Worm (Caenorhabditis elegans): Measurements from ENCODE around the gene C15H11.10.

Gene C15H11.10

DNA sequence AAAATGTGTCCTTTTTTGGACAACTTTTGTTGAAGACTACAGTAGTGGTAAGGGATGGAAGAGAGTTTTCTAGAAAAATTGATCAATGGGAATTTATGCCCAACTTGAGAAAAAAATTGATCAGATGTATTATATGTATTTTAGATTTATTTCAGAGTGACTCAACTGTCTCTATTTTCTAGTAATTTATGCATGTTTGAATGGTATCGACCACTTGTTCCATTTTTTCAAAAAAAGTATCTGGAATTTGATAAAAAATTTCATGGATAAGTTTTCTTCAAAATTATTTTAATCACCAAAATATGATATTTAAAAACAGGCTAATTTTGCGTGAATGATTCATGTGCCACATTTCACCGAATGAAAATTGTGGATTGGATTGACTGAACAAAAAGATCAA is at the start of gene C15H11.10:
Gene C15H11.10, plus strand, starts transcription at position 301 of the 400 bp plus-strand sequence.
- TF ChIP-seq flt-1 (GFP tag; IDR thresholded peaks at IDR 0.05) (no peak), T22C8.4 (GFP tag; IDR thresholded peaks at IDR 0.05) (no peak), ref-1 (GFP tag; conservative IDR thresholded peaks at IDR 0.05) (no peak), cog-1 (tag; optimal IDR thresholded peaks at IDR 0.05) (no peak), ztf-29 (GFP tag; IDR thresholded peaks at IDR 0.05) (no peak), tab-1 (GFP tag; IDR thresholded peaks at IDR 0.05) (no peak), klf-2 (GFP tag; conservative IDR thresholded peaks at IDR 0.05) (no peak), med-1 (GFP tag; optimal IDR thresholded peaks at IDR 0.05; ENCODE audit: insufficient read depth) (no peak), ztf-23 (GFP tag; IDR thresholded peaks at IDR 0.05) (no peak)

DNA sequence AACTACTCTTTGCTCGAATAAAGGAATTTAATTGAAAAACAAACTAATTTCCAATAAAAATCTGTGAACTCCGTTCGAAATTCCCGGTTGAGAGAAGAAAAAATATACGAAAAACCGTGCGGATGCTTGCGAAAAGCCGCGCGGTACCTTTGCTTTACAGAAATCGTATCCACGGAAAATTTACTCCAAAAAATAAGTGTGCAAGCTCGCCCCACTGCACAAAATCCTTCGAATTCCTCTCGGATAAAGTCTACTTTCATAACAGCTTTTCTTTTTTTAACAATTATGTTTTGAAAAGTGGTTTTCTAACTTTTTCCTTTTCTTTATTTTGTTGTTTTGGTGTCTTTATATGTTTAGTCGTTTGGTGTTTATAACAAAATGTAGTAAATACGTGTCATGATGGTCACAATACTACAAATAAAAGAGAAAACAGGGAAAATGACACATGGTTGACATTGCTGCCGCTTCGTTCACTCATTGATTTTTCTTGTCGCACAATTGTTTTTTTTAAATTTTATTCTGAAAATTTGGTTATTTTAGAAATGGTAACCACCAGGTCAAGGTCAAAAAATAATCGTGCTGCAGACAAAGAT is 44.6 kb upstream of the C15H11.10 start, which contains the start of gene cept-2:
Gene cept-2, plus strand, starts transcription at position 533 of the 593 bp plus-strand sequence.
- TF ChIP-seq med-1 (GFP tag; optimal IDR thresholded peaks at IDR 0.05; ENCODE audit: insufficient read depth) (no peak), T22C8.4 (GFP tag; IDR thresholded peaks at IDR 0.05) (no peak), flt-1 (GFP tag; IDR thresholded peaks at IDR 0.05) (peak; percentile 78), tab-1 (GFP tag; IDR thresholded peaks at IDR 0.05) (no peak), cog-1 (tag; optimal IDR thresholded peaks at IDR 0.05) (peak; percentile 84), ztf-23 (GFP tag; IDR thresholded peaks at IDR 0.05) (peak; percentile 77), klf-2 (GFP tag; conservative IDR thresholded peaks at IDR 0.05) (0 out of 2 replicates have a peak, but pooled peaks have one; percentile 54)

DNA sequence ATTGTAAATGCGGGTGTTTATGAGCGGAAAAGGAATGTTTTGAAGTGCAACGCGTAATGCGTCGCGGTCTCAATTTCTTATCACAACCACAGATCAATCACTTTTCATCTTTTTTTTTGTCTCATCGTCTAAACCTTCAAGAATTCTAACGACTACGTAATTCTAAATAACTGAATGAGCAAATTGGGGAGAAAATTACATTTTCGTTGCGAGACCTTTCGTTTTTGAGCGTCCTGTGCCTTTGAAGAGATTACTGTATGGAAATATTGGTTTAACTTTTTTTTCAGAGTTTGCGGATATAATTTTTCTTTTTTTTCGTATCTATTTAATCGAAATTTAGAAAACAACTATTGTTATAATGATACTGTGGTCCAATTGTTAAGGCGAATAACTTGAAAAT is 41.4 kb upstream of the C15H11.10 start:
- TF ChIP-seq tab-1 (GFP tag; IDR thresholded peaks at IDR 0.05) (no peak), cog-1 (tag; optimal IDR thresholded peaks at IDR 0.05) (no peak), T22C8.4 (GFP tag; IDR thresholded peaks at IDR 0.05) (no peak), med-1 (GFP tag; optimal IDR thresholded peaks at IDR 0.05; ENCODE audit: insufficient read depth) (no peak), klf-2 (GFP tag; conservative IDR thresholded peaks at IDR 0.05) (no peak), flt-1 (GFP tag; IDR thresholded peaks at IDR 0.05) (no peak), ztf-23 (GFP tag; IDR thresholded peaks at IDR 0.05) (no peak), ref-1 (GFP tag; conservative IDR thresholded peaks at IDR 0.05) (no peak), ztf-29 (GFP tag; IDR thresholded peaks at IDR 0.05) (no peak)

DNA sequence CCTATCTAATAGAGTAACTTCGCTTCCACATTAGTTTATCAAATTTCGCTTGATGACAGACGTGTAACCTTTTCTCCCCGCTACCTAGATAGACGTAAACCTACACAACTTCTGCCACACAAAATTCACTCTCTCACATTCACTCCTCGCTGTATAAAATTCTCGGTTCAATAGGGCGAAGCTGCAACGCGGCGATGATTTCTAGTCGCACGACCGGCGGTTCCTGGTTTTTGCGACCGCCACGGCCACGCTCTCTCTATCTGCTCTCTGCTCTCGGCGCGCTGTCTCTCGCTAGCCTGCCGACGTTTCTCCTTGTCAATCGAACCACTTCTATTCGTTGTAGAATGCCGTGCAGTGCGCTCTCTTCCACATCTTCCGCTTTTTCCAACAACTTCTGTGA is 41.0 kb upstream of the C15H11.10 start:
- TF ChIP-seq flt-1 (GFP tag; IDR thresholded peaks at IDR 0.05) (peak; percentile 35; the same call in 1 of the 2 replicates), T22C8.4 (GFP tag; IDR thresholded peaks at IDR 0.05) (no peak)

DNA sequence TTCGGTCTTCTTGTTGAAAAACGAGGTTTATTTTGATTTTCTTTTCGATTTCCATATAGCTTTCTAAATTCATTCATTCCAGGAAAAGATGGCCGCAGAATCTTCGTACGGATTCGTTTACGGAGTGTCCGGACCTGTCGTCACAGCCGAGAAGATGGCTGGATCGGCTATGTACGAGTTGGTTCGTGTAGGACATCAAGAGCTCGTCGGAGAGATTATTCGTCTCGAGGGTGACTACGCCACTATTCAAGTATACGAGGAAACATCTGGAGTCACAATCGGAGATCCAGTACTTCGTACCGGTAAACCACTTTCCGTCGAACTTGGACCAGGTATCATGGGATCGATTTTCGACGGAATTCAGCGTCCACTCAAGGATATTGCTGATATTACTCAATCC is 40.3 kb upstream of the C15H11.10 start, which contains the start of gene vha-13:
Gene vha-13, plus strand, starts transcription at position 81 of the 400 bp plus-strand sequence.
- TF ChIP-seq T22C8.4 (GFP tag; IDR thresholded peaks at IDR 0.05) (no peak), tab-1 (GFP tag; IDR thresholded peaks at IDR 0.05) (no peak), klf-2 (GFP tag; conservative IDR thresholded peaks at IDR 0.05) (no peak), cog-1 (tag; optimal IDR thresholded peaks at IDR 0.05) (no peak), ztf-29 (GFP tag; IDR thresholded peaks at IDR 0.05) (no peak), ref-1 (GFP tag; conservative IDR thresholded peaks at IDR 0.05) (no peak), flt-1 (GFP tag; IDR thresholded peaks at IDR 0.05) (no peak), med-1 (GFP tag; optimal IDR thresholded peaks at IDR 0.05; ENCODE audit: insufficient read depth) (no peak), ztf-23 (GFP tag; IDR thresholded peaks at IDR 0.05) (no peak)

DNA sequence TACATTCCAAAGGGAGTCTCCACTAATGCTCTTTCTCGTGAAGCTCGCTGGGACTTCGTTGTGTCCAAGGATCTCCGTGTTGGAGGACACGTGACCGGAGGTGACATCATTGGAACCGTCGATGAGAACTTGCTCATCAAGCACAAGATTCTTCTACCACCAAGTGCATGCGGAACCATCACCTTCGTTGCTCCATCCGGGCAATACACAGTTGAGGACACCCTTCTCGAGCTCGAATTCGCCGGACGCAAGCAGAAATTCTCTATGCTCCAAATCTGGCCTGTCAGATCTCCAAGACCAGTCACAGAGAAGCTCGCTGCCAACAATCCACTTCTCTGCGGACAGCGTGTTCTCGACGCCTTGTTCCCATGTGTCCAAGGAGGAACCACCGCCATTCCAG is 39.9 kb upstream of the C15H11.10 start:
- TF ChIP-seq ref-1 (GFP tag; conservative IDR thresholded peaks at IDR 0.05) (no peak), flt-1 (GFP tag; IDR thresholded peaks at IDR 0.05) (0 out of 2 replicates have a peak, but pooled peaks have one; percentile 57), med-1 (GFP tag; optimal IDR thresholded peaks at IDR 0.05; ENCODE audit: insufficient read depth) (no peak)

DNA sequence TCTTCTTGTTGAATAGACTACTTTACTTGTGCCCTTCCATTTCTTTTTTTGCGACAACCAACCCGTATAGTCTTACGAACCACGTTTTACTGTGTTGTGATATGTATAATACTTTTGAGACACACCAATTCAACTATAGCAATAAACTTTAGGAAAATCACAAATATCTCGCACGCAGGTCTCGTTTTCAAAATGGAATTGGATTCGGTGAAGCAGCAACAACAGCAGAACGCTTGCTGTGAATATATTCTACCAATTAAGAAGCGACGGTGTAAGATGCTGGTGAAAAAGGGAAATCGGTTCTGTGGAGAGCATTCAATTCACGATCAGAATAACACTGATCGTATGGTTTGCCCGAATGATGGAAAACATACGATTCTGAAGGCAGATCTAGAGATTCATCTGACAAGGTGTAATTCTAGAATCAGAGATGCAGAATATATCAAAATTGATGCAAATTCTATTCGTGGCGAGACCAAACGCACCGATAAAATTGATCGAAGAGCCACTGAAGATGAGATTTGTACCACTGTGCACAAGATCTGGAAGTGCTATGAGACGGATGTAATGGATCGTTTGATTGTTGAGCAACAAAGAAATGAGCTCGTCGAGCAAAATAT is 37.6 kb upstream of the C15H11.10 start, which contains the start of gene Y49A3A.3:
Gene Y49A3A.3, plus strand, starts transcription at position 153 of the 620 bp plus-strand sequence.
- no peak for TF ChIP-seq ztf-23 (GFP tag; IDR thresholded peaks at IDR 0.05)
- no peak for TF ChIP-seq cog-1 (tag; optimal IDR thresholded peaks at IDR 0.05)
- no peak for TF ChIP-seq ref-1 (GFP tag; conservative IDR thresholded peaks at IDR 0.05)
- TF ChIP-seq ztf-29 (GFP tag; IDR thresholded peaks at IDR 0.05): no peak
- TF ChIP-seq med-1 (GFP tag; optimal IDR thresholded peaks at IDR 0.05; ENCODE audit: insufficient read depth): no peak
- no peak for TF ChIP-seq flt-1 (GFP tag; IDR thresholded peaks at IDR 0.05)
- no peak for TF ChIP-seq tab-1 (GFP tag; IDR thresholded peaks at IDR 0.05)
- no peak for TF ChIP-seq klf-2 (GFP tag; conservative IDR thresholded peaks at IDR 0.05)
- TF ChIP-seq T22C8.4 (GFP tag; IDR thresholded peaks at IDR 0.05): no peak

DNA sequence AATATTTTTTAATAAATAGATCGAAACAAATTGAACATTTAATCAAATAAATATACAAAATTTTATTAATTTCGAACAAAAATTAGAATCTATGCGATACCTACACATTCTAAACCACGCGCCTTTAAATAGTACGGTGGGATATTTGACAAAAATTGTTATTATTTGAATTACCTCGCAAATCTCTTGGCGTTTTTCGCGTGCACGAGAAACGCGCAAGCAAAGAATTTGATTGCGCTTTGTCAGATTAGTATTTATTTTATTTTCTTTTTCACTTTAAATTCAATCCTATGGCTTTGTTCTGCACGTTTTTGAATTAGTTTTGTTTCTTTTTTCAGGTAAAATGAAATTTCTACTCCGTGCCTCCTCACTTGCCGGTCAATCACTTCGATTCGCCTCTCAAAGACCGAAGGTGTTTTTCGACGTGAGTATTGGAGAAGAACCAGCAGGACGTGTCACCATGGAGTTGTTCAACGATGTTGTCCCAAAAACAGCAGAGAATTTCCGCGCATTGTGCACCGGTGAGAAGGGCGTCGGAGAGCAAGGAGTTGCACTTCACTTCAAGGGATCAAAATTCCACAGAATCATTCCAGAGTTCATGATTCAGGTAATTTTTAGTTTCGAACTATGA is 36.1 kb upstream of the C15H11.10 start, which contains the start of gene cyn-1:
Gene cyn-1, plus strand, starts transcription at position 339 of the 631 bp plus-strand sequence.
- no peak for TF ChIP-seq med-1 (GFP tag; optimal IDR thresholded peaks at IDR 0.05; ENCODE audit: insufficient read depth)
- TF ChIP-seq cog-1 (tag; optimal IDR thresholded peaks at IDR 0.05): peak; percentile 2
- no peak for TF ChIP-seq ref-1 (GFP tag; conservative IDR thresholded peaks at IDR 0.05)
- no peak for TF ChIP-seq tab-1 (GFP tag; IDR thresholded peaks at IDR 0.05)
- no peak for TF ChIP-seq klf-2 (GFP tag; conservative IDR thresholded peaks at IDR 0.05)
- TF ChIP-seq flt-1 (GFP tag; IDR thresholded peaks at IDR 0.05): 0 out of 2 replicates have a peak, but pooled peaks have one; percentile 34
- no peak for TF ChIP-seq T22C8.4 (GFP tag; IDR thresholded peaks at IDR 0.05)
- TF ChIP-seq ztf-23 (GFP tag; IDR thresholded peaks at IDR 0.05): no peak
- TF ChIP-seq ztf-29 (GFP tag; IDR thresholded peaks at IDR 0.05): no peak

DNA sequence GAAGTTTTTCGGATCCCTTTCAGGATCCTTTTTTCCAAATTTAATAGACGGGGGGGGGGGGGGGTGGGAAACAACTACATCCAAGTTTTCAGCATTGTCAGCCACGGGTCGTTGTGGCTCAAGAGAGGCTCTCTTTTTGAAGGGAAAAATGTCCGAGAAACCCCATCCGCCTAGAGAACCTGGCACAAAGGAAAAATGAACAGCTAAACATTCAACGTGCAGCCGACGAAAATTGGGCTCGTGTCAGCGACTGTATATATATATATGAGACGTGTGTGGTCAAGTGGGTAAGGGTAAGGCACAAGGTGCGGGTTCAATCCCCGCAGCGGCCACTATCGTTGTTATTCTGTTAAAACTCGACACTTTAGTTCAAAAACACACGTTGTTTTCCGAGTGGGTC is 33.4 kb upstream of the C15H11.10 start, which contains the start of gene Y49A3A.4:
Gene Y49A3A.4, minus strand, starts transcription at position 314 of the 400 bp plus-strand sequence.
- TF ChIP-seq flt-1 (GFP tag; IDR thresholded peaks at IDR 0.05): no peak
- no peak for TF ChIP-seq ztf-23 (GFP tag; IDR thresholded peaks at IDR 0.05)
- no peak for TF ChIP-seq tab-1 (GFP tag; IDR thresholded peaks at IDR 0.05)
- TF ChIP-seq med-1 (GFP tag; optimal IDR thresholded peaks at IDR 0.05; ENCODE audit: insufficient read depth): no peak
- TF ChIP-seq cog-1 (tag; optimal IDR thresholded peaks at IDR 0.05): no peak
- TF ChIP-seq ref-1 (GFP tag; conservative IDR thresholded peaks at IDR 0.05): no peak
- no peak for TF ChIP-seq T22C8.4 (GFP tag; IDR thresholded peaks at IDR 0.05)
- no peak for TF ChIP-seq klf-2 (GFP tag; conservative IDR thresholded peaks at IDR 0.05)
- TF ChIP-seq ztf-29 (GFP tag; IDR thresholded peaks at IDR 0.05): no peak

Data from whole organism, midembryonic.